Fruit fly (Drosophila melanogaster) S2 (cell line): Measurements from ENCODE around the gene Tsp39D.

ENCODE experiments used
- CG8478 ChIP-seq: fragments of >200 bp; optimal IDR thresholded peaks from 2 replicates; lab custom pipeline; 2018
- CTCF ChIP-seq, 2 experiments: fragments of >200 bp; optimal IDR thresholded peaks; 2 replicates each; lab custom pipeline; 2018

DNA sequence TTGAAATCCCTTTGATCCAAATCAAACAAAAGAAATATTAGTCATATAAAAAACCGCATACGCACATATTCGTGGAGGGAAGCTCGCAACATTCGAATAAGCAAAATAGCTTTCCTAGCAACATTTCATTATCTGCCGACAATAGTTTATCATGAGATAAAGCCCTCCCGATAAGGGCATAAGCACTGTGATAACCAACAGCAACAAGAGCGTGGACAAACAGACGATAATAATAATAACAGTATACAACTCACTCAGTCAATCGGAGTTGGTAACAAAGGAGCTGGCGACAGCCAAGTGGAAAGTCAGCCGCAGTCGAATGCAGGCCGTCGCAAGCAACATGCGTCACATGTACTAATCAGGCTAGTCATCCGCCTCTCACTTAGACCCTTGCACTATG lies 15.1 kb upstream of the Tsp39D start:
- no peak for TF ChIP-seq CG8478 (lab: Kevin White, UChicago)
- no peak for TF ChIP-seq CTCF (optimal IDR thresholded peaks at IDR 0.05; lab: Kevin White, UChicago)
